Worm (Caenorhabditis elegans) whole organism, L1 larva: ENCODE measurements around the gene F14F9.4.

Experiments used
- C04F5.9 ChIP-seq: sonication (generic microtip); optimal IDR thresholded peaks from 2 replicates; lab custom pipeline; 2016; ENCODE audit warnings: missing genetic modification characterization, missing compliant biosample characterization
- C34B4.2 ChIP-seq: sonication (generic microtip); optimal IDR thresholded peaks from 2 replicates; lab custom pipeline; 2017; ENCODE audit warnings: mild to moderate bottlenecking, missing genetic modification characterization, missing compliant biosample characterization
- F16B12.6 ChIP-seq: fragments of 150-350 bp; optimal IDR thresholded peaks from 2 replicates; lab custom pipeline; 2014; ENCODE audit warnings: missing biosample characterization, missing genetic modification characterization
- Y116A8C.19 ChIP-seq: sonication (generic microtip); optimal IDR thresholded peaks from 2 replicates; lab custom pipeline; 2016; ENCODE audit warnings: missing compliant biosample characterization, missing genetic modification characterization, borderline replicate concordance
- aha-1 ChIP-seq: fragments of 150-350 bp; optimal IDR thresholded peaks from 2 replicates; lab custom pipeline; 2014; ENCODE audit warnings: missing biosample characterization, missing genetic modification characterization
- alr-1 ChIP-seq: fragments of 200-800 bp; sonication (Bioruptor generic); optimal IDR thresholded peaks from 2 replicates; lab custom pipeline; 2018; ENCODE audit warnings: borderline replicate concordance, mild to moderate bottlenecking, missing genetic modification characterization, missing compliant biosample characterization
- aly-2 ChIP-seq: fragments of 150-350 bp; optimal IDR thresholded peaks from 2 replicates; lab custom pipeline; 2014; ENCODE audit warnings: missing biosample characterization, missing genetic modification characterization
- ceh-63 ChIP-seq: fragments of 200-800 bp; sonication (Bioruptor generic); optimal IDR thresholded peaks from 2 replicates; lab custom pipeline; 2018; ENCODE audit warnings: mild to moderate bottlenecking, missing genetic modification characterization, missing compliant biosample characterization
- ceh-82 ChIP-seq, 3 experiments: fragments of 150-350 bp in 1 of 3; sonication (generic microtip) in 2 of 3; optimal IDR thresholded peaks; 2 replicates each; lab custom pipeline; 2014 to 2017; ENCODE audit warnings: missing biosample characterization in 3 of 3, missing genetic modification characterization in 3 of 3
- ceh-88 ChIP-seq: fragments of 200-800 bp; sonication (Bioruptor generic); IDR thresholded peaks from 2 replicates; pipeline ENCODE4 v1.3.6; 2022; ENCODE audit warnings: missing genetic modification characterization, missing compliant biosample characterization
- ceh-90 ChIP-seq: sonication (generic microtip); optimal IDR thresholded peaks from 2 replicates; lab custom pipeline; 2016; ENCODE audit warnings: missing genetic modification characterization, missing compliant biosample characterization
- ces-1 ChIP-seq: fragments of 150-350 bp; optimal IDR thresholded peaks from 2 replicates; lab custom pipeline; 2014; ENCODE audit warnings: missing biosample characterization, missing genetic modification reagents, missing genetic modification characterization
- dpl-1 ChIP-seq, 3 experiments: fragments of 150-350 bp in 2 of 3; sonication (generic microtip) in 1 of 3; optimal IDR thresholded peaks; 2 replicates each; lab custom pipeline; 2014 to 2017; ENCODE audit warnings: missing biosample characterization in 3 of 3, missing genetic modification characterization in 3 of 3, missing genetic modification reagents in 3 of 3
- dsc-1 ChIP-seq: sonication (generic microtip); optimal IDR thresholded peaks from 2 replicates; lab custom pipeline; 2016; ENCODE audit warnings: mild to moderate bottlenecking, missing genetic modification characterization, missing compliant biosample characterization
- efl-1 ChIP-seq, 4 experiments: fragments of 150-350 bp; optimal IDR thresholded peaks in 3 of 4; peaks in 1 of 4; 1 replicate in 1 of 4; 2 replicates in 3 of 4; lab custom pipeline; 2014; ENCODE audit warnings: missing biosample characterization in 2 of 4, missing genetic modification characterization in 2 of 4, missing genetic modification reagents in 2 of 4
- efl-3 ChIP-seq: fragments of 200-800 bp; sonication (Bioruptor generic); optimal IDR thresholded peaks from 2 replicates; lab custom pipeline; 2018; ENCODE audit warnings: mild to moderate bottlenecking, missing genetic modification characterization, missing compliant biosample characterization
- egl-13 ChIP-seq: sonication (generic microtip); optimal IDR thresholded peaks from 2 replicates; lab custom pipeline; 2016; ENCODE audit warnings: missing genotype, missing genetic modification reagents, missing genetic modification characterization, missing compliant biosample characterization
- egl-27 ChIP-seq, 2 experiments: fragments of 150-350 bp in 1 of 2; sonication (generic microtip); optimal IDR thresholded peaks; 3 replicates each; lab custom pipeline; 2017 to 2018; ENCODE audit warnings: missing biosample characterization in 2 of 2, missing genetic modification characterization in 2 of 2, missing genetic modification reagents in 2 of 2
- elt-2 ChIP-seq: sonication (generic microtip); optimal IDR thresholded peaks from 2 replicates; lab custom pipeline; 2016; ENCODE audit warnings: missing genetic modification characterization, mild to moderate bottlenecking, inconsistent platforms, missing compliant biosample characterization, missing genetic modification reagents
- elt-3 ChIP-seq, 6 experiments: fragments of 150-350 bp in 1 of 6; sonication (generic microtip); optimal IDR thresholded peaks; 2 replicates each; lab custom pipeline; 2017 to 2018; ENCODE audit warnings: missing biosample characterization in 6 of 6, missing genetic modification characterization in 6 of 6, inconsistent platforms in 1 of 6
- ets-5 ChIP-seq: fragments of 200-800 bp; sonication (Bioruptor generic); IDR thresholded peaks from 2 replicates; pipeline ENCODE4 v1.3.6; 2022; ENCODE audit warnings: missing genetic modification characterization, missing compliant biosample characterization
- fkh-10 ChIP-seq: sonication (generic microtip); optimal IDR thresholded peaks from 2 replicates; lab custom pipeline; 2017; ENCODE audit warnings: missing biosample characterization, missing genetic modification reagents, missing genetic modification characterization
- fkh-8 ChIP-seq: sonication (generic microtip); optimal IDR thresholded peaks from 2 replicates; lab custom pipeline; 2016; ENCODE audit warnings: mild to moderate bottlenecking, missing genetic modification characterization, missing compliant biosample characterization
- grh-1 ChIP-seq: fragments of 200-800 bp; sonication (Bioruptor generic); IDR thresholded peaks from 2 replicates; pipeline ENCODE4 v1.3.6; 2022; ENCODE audit warnings: missing genetic modification reagents, missing genetic modification characterization, missing compliant biosample characterization
- hpl-2 ChIP-seq: fragments of 150-350 bp; optimal IDR thresholded peaks from 2 replicates; lab custom pipeline; 2014; ENCODE audit warnings: missing biosample characterization, missing genetic modification reagents, missing genetic modification characterization
- irx-1 ChIP-seq: sonication (generic microtip); optimal IDR thresholded peaks from 2 replicates; lab custom pipeline; 2016; ENCODE audit warnings: missing genetic modification characterization, missing compliant biosample characterization
- isw-1 ChIP-seq: fragments of 200-800 bp; sonication (Bioruptor generic); IDR thresholded peaks from 2 replicates; pipeline ENCODE4 v1.3.6; 2022; ENCODE audit warnings: missing genetic modification characterization, missing compliant biosample characterization
- jun-1 ChIP-seq: fragments of 150-350 bp; optimal IDR thresholded peaks from 2 replicates; lab custom pipeline; 2014; ENCODE audit warnings: missing biosample characterization, missing genetic modification reagents, missing genetic modification characterization
- lin-14 ChIP-seq: fragments of 200-800 bp; sonication (Bioruptor generic); optimal IDR thresholded peaks from 2 replicates; lab custom pipeline; 2018; ENCODE audit warnings: mild to moderate bottlenecking, missing genetic modification characterization, moderate library complexity, missing compliant biosample characterization
- lin-35 ChIP-seq, 2 experiments: fragments of 150-350 bp; optimal IDR thresholded peaks; 2 replicates each; lab custom pipeline; 2014; ENCODE audit warnings: missing biosample characterization in 2 of 2, missing genetic modification characterization in 2 of 2, missing genetic modification reagents in 2 of 2
- mdl-1 ChIP-seq, 2 experiments: fragments of 150-350 bp; optimal IDR thresholded peaks; 2 replicates each; lab custom pipeline; 2014 to 2017; ENCODE audit warnings: missing biosample characterization in 2 of 2, missing genetic modification characterization in 2 of 2, inconsistent platforms in 1 of 2
- mep-1 ChIP-seq: fragments of 150-350 bp; optimal IDR thresholded peaks from 2 replicates; lab custom pipeline; 2014; ENCODE audit warnings: missing biosample characterization, missing genetic modification characterization
- nhr-11 ChIP-seq: fragments of 150-350 bp; optimal IDR thresholded peaks from 2 replicates; lab custom pipeline; 2014; ENCODE audit warnings: missing biosample characterization, missing genetic modification characterization
- nhr-19 ChIP-seq: fragments of 200-800 bp; sonication (Bioruptor generic); conservative IDR thresholded peaks from 2 replicates; pipeline ENCODE4 v1.3.6; 2022; ENCODE audit warnings: missing genetic modification characterization, missing compliant biosample characterization
- nhr-47 ChIP-seq: sonication (generic microtip); optimal IDR thresholded peaks from 2 replicates; lab custom pipeline; 2016; ENCODE audit warnings: mild to moderate bottlenecking, missing genetic modification characterization, moderate library complexity, missing compliant biosample characterization
- nhr-71 ChIP-seq: sonication (generic microtip); optimal IDR thresholded peaks from 2 replicates; lab custom pipeline; 2016; ENCODE audit warnings: mild to moderate bottlenecking, missing genetic modification characterization, moderate library complexity, missing compliant biosample characterization
- nhr-85 ChIP-seq: sonication (generic microtip); peaks from one replicate; lab custom pipeline; 2016; ENCODE audit warnings: missing genetic modification characterization, inconsistent platforms, missing compliant biosample characterization
- nhr-90 ChIP-seq: sonication (generic microtip); optimal IDR thresholded peaks from 2 replicates; lab custom pipeline; 2016; ENCODE audit warnings: mild to moderate bottlenecking, missing genetic modification characterization, missing compliant biosample characterization; ENCODE audit not compliant: poor library complexity
- skn-1 ChIP-seq: fragments of 150-350 bp; optimal IDR thresholded peaks from 2 replicates; lab custom pipeline; 2014; ENCODE audit warnings: missing biosample characterization, missing genetic modification characterization
- snpc-4 ChIP-seq: fragments of 150-350 bp; optimal IDR thresholded peaks from 2 replicates; lab custom pipeline; 2014; ENCODE audit warnings: missing biosample characterization, missing genetic modification characterization
- snu-23 ChIP-seq: sonication (generic microtip); optimal IDR thresholded peaks from 2 replicates; lab custom pipeline; 2016; ENCODE audit warnings: missing genetic modification characterization, missing compliant biosample characterization
- sup-37 ChIP-seq: fragments of 200-800 bp; sonication (Bioruptor generic); optimal IDR thresholded peaks from 2 replicates; lab custom pipeline; 2018; ENCODE audit warnings: mild to moderate bottlenecking, missing genetic modification characterization, missing compliant biosample characterization
- swsn-7 ChIP-seq: sonication (generic microtip); optimal IDR thresholded peaks from 2 replicates; lab custom pipeline; 2016; ENCODE audit warnings: missing genetic modification characterization, missing compliant biosample characterization
- tbx-2 ChIP-seq: sonication (generic microtip); optimal IDR thresholded peaks from 2 replicates; lab custom pipeline; 2016; ENCODE audit warnings: missing genetic modification characterization, missing compliant biosample characterization
- unc-30 ChIP-seq: sonication (generic microtip); optimal IDR thresholded peaks from 2 replicates; lab custom pipeline; 2017; ENCODE audit warnings: missing biosample characterization, missing genetic modification characterization
- unc-86 ChIP-seq: sonication (generic microtip); optimal IDR thresholded peaks from 2 replicates; lab custom pipeline; 2016; ENCODE audit warnings: missing genetic modification characterization, missing compliant biosample characterization
- xbp-1 ChIP-seq: sonication (generic microtip); optimal IDR thresholded peaks from 2 replicates; lab custom pipeline; 2016; ENCODE audit warnings: missing genetic modification characterization, missing compliant biosample characterization
- zip-4 ChIP-seq: fragments of 200-800 bp; sonication (Bioruptor generic); optimal IDR thresholded peaks from 2 replicates; lab custom pipeline; 2018; ENCODE audit warnings: mild to moderate bottlenecking, missing genetic modification characterization, moderate library complexity, missing compliant biosample characterization
- ztf-11 ChIP-seq, 2 experiments: sonication (generic microtip); optimal IDR thresholded peaks; 2 replicates each; lab custom pipeline; 2016 to 2017; ENCODE audit warnings: missing genetic modification characterization in 2 of 2, missing biosample characterization in 1 of 2, missing compliant biosample characterization in 1 of 2

Gene F14F9.4

ce11 chrV:5086919-5087404 lies 45.6 kb upstream of the F14F9.4 start, which contains the start of gene Y58A7A.5 (continued):
- TF ChIP-seq hpl-2 (GFP tag; lab: Kevin White, UChicago) (no peak), ceh-88 (GFP tag; lab: Robert Waterston, UW) (no peak), unc-86 (tag; lab: Kevin White, UChicago) (peak; percentile 4), unc-30 (tag; lab: Kevin White, UChicago) (no peak), ztf-11 (tag; optimal IDR thresholded peaks at IDR 0.05; lab: Kevin White, UChicago) (no peak), tbx-2 (tag; lab: Kevin White, UChicago) (peak; percentile 20), elt-2 (no peak), aha-1 (tag; lab: Kevin White, UChicago) (no peak), ceh-82 (tag; optimal IDR thresholded peaks at IDR 0.05; lab: Kevin White, UChicago) (peak in 2 of 3 experiments; percentile 25 to 33), nhr-19 (GFP tag; lab: Robert Waterston, UW) (peak; percentile 85), dsc-1 (tag; lab: Kevin White, UChicago) (peak; percentile 59), nhr-90 (tag; lab: Kevin White, UChicago) (no peak), F16B12.6 (tag; lab: Kevin White, UChicago) (no peak), snu-23 (no peak), ets-5 (GFP tag; lab: Robert Waterston, UW) (no peak), egl-27 (tag; optimal IDR thresholded peaks at IDR 0.05; lab: Kevin White, UChicago) (no peak), C34B4.2 (no peak), skn-1 (tag; lab: Kevin White, UChicago) (peak; percentile 87), egl-13 (tag; lab: Kevin White, UChicago) (no peak), zip-4 (GFP tag; lab: Kevin White, UChicago) (peak; percentile 66), mep-1 (peak; percentile 13), nhr-85 (no peak), nhr-71 (tag; lab: Kevin White, UChicago) (peak; percentile 45), snpc-4 (no peak), efl-3 (GFP tag; lab: Kevin White, UChicago) (no peak), C04F5.9 (tag; lab: Kevin White, UChicago) (no peak), isw-1 (GFP tag; lab: Robert Waterston, UW) (no peak), xbp-1 (tag; lab: Kevin White, UChicago) (no peak), nhr-11 (tag; lab: Kevin White, UChicago) (no peak), elt-3 (tag; optimal IDR thresholded peaks at IDR 0.05; lab: Kevin White, UChicago) (no peak), fkh-8 (no peak), ceh-90 (tag; lab: Kevin White, UChicago) (no peak), ceh-63 (GFP tag; lab: Kevin White, UChicago) (no peak), irx-1 (tag; lab: Kevin White, UChicago) (no peak), alr-1 (tag; lab: Kevin White, UChicago) (no peak), nhr-47 (tag; lab: Kevin White, UChicago) (peak; percentile 27), ces-1 (GFP tag; lab: Kevin White, UChicago) (no peak)

ce11 chrV:5088311-5088710 lies 44.2 kb upstream of the F14F9.4 start:
- TF ChIP-seq C04F5.9 (tag; lab: Kevin White, UChicago) (no peak), mep-1 (no peak), nhr-47 (tag; lab: Kevin White, UChicago) (peak; percentile 14), Y116A8C.19 (no peak), zip-4 (GFP tag; lab: Kevin White, UChicago) (no peak), nhr-71 (tag; lab: Kevin White, UChicago) (peak; percentile 35), tbx-2 (tag; lab: Kevin White, UChicago) (peak; percentile 63), fkh-10 (peak; percentile 9), dpl-1 (GFP tag; optimal IDR thresholded peaks at IDR 0.05; lab: Kevin White, UChicago) (no peak), aly-2 (no peak), nhr-11 (tag; lab: Kevin White, UChicago) (no peak), mdl-1 (tag; optimal IDR thresholded peaks at IDR 0.05; lab: Kevin White, UChicago) (no peak), ztf-11 (tag; optimal IDR thresholded peaks at IDR 0.05; lab: Kevin White, UChicago) (no peak), grh-1 (no peak), efl-1 (optimal IDR thresholded peaks at IDR 0.05; lab: Kevin White, UChicago) (no peak), efl-1 (GFP tag; optimal IDR thresholded peaks at IDR 0.05 in 1 of 2; lab: Kevin White, UChicago) (peak in 1 of 2 experiments; percentile 38), jun-1 (no peak), sup-37 (GFP tag; lab: Kevin White, UChicago) (no peak), lin-35 (GFP tag; optimal IDR thresholded peaks at IDR 0.05; lab: Kevin White, UChicago) (no peak), nhr-19 (GFP tag; lab: Robert Waterston, UW) (no peak), lin-14 (GFP tag; lab: Kevin White, UChicago) (peak; percentile 74), ces-1 (GFP tag; lab: Kevin White, UChicago) (no peak), isw-1 (GFP tag; lab: Robert Waterston, UW) (no peak), swsn-7 (no peak), snu-23 (no peak), egl-13 (tag; lab: Kevin White, UChicago) (peak; percentile 22), unc-30 (tag; lab: Kevin White, UChicago) (no peak)
